Fruit fly (Drosophila melanogaster) whole organism, prepupa: Measurements from ENCODE around the gene CG32264.

Experiments
- Blimp-1 ChIP-seq: fragments of 200-800 bp; sonication (Bioruptor generic); optimal IDR thresholded peaks from 3 replicates; lab custom pipeline; 2017; ENCODE audit warnings: missing biosample characterization, missing genetic modification characterization, mild to moderate bottlenecking, moderate library complexity, missing genetic modification reagents
- CG11294 ChIP-seq: fragments of 200-800 bp; sonication (Bioruptor generic); IDR thresholded peaks from 2 replicates; pipeline ENCODE4 v1.3.6; 2022; ENCODE audit warnings: missing biosample characterization, missing genetic modification characterization
- CG11762 ChIP-seq: fragments of 200-800 bp; sonication (Bioruptor generic); optimal IDR thresholded peaks from 3 replicates; lab custom pipeline; 2016; ENCODE audit warnings: missing biosample characterization, missing genetic modification characterization; ENCODE audit not compliant: insufficient read depth
- CG11902 ChIP-seq: fragments of 200-800 bp; sonication (Bioruptor generic); optimal IDR thresholded peaks from 3 replicates; lab custom pipeline; 2016; ENCODE audit warnings: missing biosample characterization, missing genetic modification characterization
- CG15336 ChIP-seq: fragments of 200-800 bp; sonication (Bioruptor generic); IDR thresholded peaks from 2 replicates; pipeline ENCODE4 v1.3.6; 2022; ENCODE audit warnings: missing biosample characterization, missing genetic modification characterization
- CG1621 ChIP-seq: fragments of 200-800 bp; sonication (Bioruptor generic); optimal IDR thresholded peaks from 3 replicates; lab custom pipeline; 2018; ENCODE audit warnings: missing biosample characterization, mild to moderate bottlenecking, missing genetic modification characterization
- CG16779 ChIP-seq: fragments of 200-800 bp; sonication (Bioruptor generic); optimal IDR thresholded peaks from 3 replicates; lab custom pipeline; 2017; ENCODE audit warnings: missing biosample characterization, mild to moderate bottlenecking, missing genetic modification characterization
- CG3032 ChIP-seq: fragments of 200-800 bp; optimal IDR thresholded peaks from 2 replicates; lab custom pipeline; 2019; ENCODE audit warnings: missing biosample characterization, mild to moderate bottlenecking, missing genetic modification characterization, moderate library complexity
- CG31627 ChIP-seq: fragments of 200-800 bp; sonication (Bioruptor generic); optimal IDR thresholded peaks from 3 replicates; lab custom pipeline; 2016; ENCODE audit warnings: missing biosample characterization, missing genetic modification characterization
- CG34406 ChIP-seq: fragments of 200-800 bp; sonication (Bioruptor generic); optimal IDR thresholded peaks from 3 replicates; lab custom pipeline; 2016; ENCODE audit warnings: missing biosample characterization, missing genetic modification characterization
- CG3919 ChIP-seq: fragments of 200-800 bp; sonication (Bioruptor generic); optimal IDR thresholded peaks from 3 replicates; lab custom pipeline; 2016; ENCODE audit warnings: missing biosample characterization, missing genetic modification characterization
- CG4318 ChIP-seq: fragments of 200-800 bp; sonication (Bioruptor generic); optimal IDR thresholded peaks from 3 replicates; lab custom pipeline; 2017; ENCODE audit warnings: missing biosample characterization, mild to moderate bottlenecking, missing genetic modification characterization
- CG6163 ChIP-seq: fragments of 200-800 bp; sonication (Bioruptor generic); IDR thresholded peaks from 3 replicates; pipeline ENCODE4 v1.3.6; 2022; ENCODE audit warnings: missing biosample characterization, missing genetic modification characterization
- CG6276 ChIP-seq: fragments of 200-800 bp; sonication (Bioruptor generic); optimal IDR thresholded peaks from 2 replicates; lab custom pipeline; 2017; ENCODE audit warnings: missing biosample characterization, mild to moderate bottlenecking, missing genetic modification characterization
- CG6792 ChIP-seq: fragments of 200-800 bp; sonication (Bioruptor generic); optimal IDR thresholded peaks from 3 replicates; lab custom pipeline; 2016; ENCODE audit warnings: missing biosample characterization, missing genetic modification characterization
- CG6808 ChIP-seq: fragments of 200-800 bp; sonication (Bioruptor generic); optimal IDR thresholded peaks from 3 replicates; lab custom pipeline; 2017; ENCODE audit warnings: missing biosample characterization, missing genetic modification characterization, mild to moderate bottlenecking, moderate library complexity, missing genetic modification reagents
- CG6854 ChIP-seq: fragments of 200-800 bp; sonication (Bioruptor generic); optimal IDR thresholded peaks from 2 replicates; lab custom pipeline; 2017; ENCODE audit warnings: missing biosample characterization, mild to moderate bottlenecking, missing genetic modification characterization
- CG7368 ChIP-seq: fragments of 200-800 bp; sonication (Bioruptor generic); optimal IDR thresholded peaks from 3 replicates; lab custom pipeline; 2016; ENCODE audit warnings: missing biosample characterization, missing genetic modification characterization
- CG8119 ChIP-seq: fragments of 200-800 bp; sonication (Bioruptor generic); IDR thresholded peaks from 3 replicates; pipeline ENCODE4 v1.3.6; 2022; ENCODE audit warnings: missing biosample characterization, missing genetic modification characterization
- CG8319 ChIP-seq: fragments of 200-800 bp; sonication (Bioruptor generic); optimal IDR thresholded peaks from 3 replicates; lab custom pipeline; 2016; ENCODE audit warnings: missing biosample characterization, missing genetic modification characterization
- CG8632 ChIP-seq: fragments of 200-800 bp; sonication (Bioruptor generic); optimal IDR thresholded peaks from 3 replicates; lab custom pipeline; 2016; ENCODE audit warnings: missing biosample characterization, missing genetic modification characterization
- CG9139 ChIP-seq: fragments of 200-800 bp; sonication (Bioruptor generic); optimal IDR thresholded peaks from 3 replicates; lab custom pipeline; 2017; ENCODE audit warnings: missing biosample characterization, mild to moderate bottlenecking, missing genetic modification characterization
- Eip75B ChIP-seq: fragments of 200-800 bp; sonication (Bioruptor generic); optimal IDR thresholded peaks from 3 replicates; lab custom pipeline; 2016; ENCODE audit warnings: missing biosample characterization, missing genetic modification characterization
- Eip78C ChIP-seq: fragments of 200-800 bp; sonication (Bioruptor generic); peaks from one replicate; lab custom pipeline; 2016; ENCODE audit warnings: missing biosample characterization, missing genetic modification characterization
- Ets21C ChIP-seq: fragments of 200-800 bp; sonication (Bioruptor generic); optimal IDR thresholded peaks from 3 replicates; lab custom pipeline; 2016; ENCODE audit warnings: missing biosample characterization, missing genetic modification characterization
- Ets96B ChIP-seq: fragments of 200-800 bp; optimal IDR thresholded peaks from 2 replicates; lab custom pipeline; 2019; ENCODE audit warnings: missing biosample characterization, mild to moderate bottlenecking, missing genetic modification characterization, moderate library complexity
- Gug ChIP-seq: fragments of 200-800 bp; sonication (Bioruptor generic); IDR thresholded peaks from 2 replicates; pipeline ENCODE4 v1.3.6; 2022; ENCODE audit warnings: missing biosample characterization, missing genetic modification characterization
- Hr4 ChIP-seq: fragments of 200-800 bp; sonication (Bioruptor generic); optimal IDR thresholded peaks from 3 replicates; lab custom pipeline; 2016; ENCODE audit warnings: missing biosample characterization, missing genetic modification characterization
- Lpt ChIP-seq: fragments of 200-800 bp; sonication (Bioruptor generic); optimal IDR thresholded peaks from 3 replicates; lab custom pipeline; 2016; ENCODE audit warnings: missing biosample characterization, missing genetic modification characterization
- Met ChIP-seq: fragments of 200-800 bp; sonication (Bioruptor generic); optimal IDR thresholded peaks from 3 replicates; lab custom pipeline; 2016; ENCODE audit warnings: missing biosample characterization, missing genetic modification characterization
- OdsH ChIP-seq: fragments of 200-800 bp; sonication (Bioruptor generic); optimal IDR thresholded peaks from 3 replicates; lab custom pipeline; 2016; ENCODE audit warnings: missing biosample characterization, missing genetic modification characterization
- Sox102F ChIP-seq: fragments of 200-800 bp; sonication (Bioruptor generic); optimal IDR thresholded peaks from 2 replicates; lab custom pipeline; 2016; ENCODE audit warnings: missing biosample characterization, mild to moderate bottlenecking, missing genetic modification characterization
- Sox14 ChIP-seq: fragments of 200-800 bp; sonication (Bioruptor generic); optimal IDR thresholded peaks from 3 replicates; lab custom pipeline; 2016; ENCODE audit warnings: missing biosample characterization, missing genetic modification characterization
- acj6 ChIP-seq: fragments of 200-800 bp; sonication (Bioruptor generic); optimal IDR thresholded peaks from 3 replicates; lab custom pipeline; 2016; ENCODE audit warnings: missing biosample characterization, missing genetic modification characterization
- cyc ChIP-seq: fragments of 200-800 bp; sonication (Bioruptor generic); optimal IDR thresholded peaks from 3 replicates; lab custom pipeline; 2016; ENCODE audit warnings: missing biosample characterization, missing genetic modification characterization
- eg ChIP-seq: fragments of 200-800 bp; sonication (Bioruptor generic); IDR thresholded peaks from 3 replicates; pipeline ENCODE4 v1.3.6; 2022; ENCODE audit warnings: missing biosample characterization, missing genetic modification characterization
- esn ChIP-seq: fragments of 200-800 bp; sonication (Bioruptor generic); optimal IDR thresholded peaks from 2 replicates; lab custom pipeline; 2016; ENCODE audit warnings: missing biosample characterization, mild to moderate bottlenecking, missing genetic modification characterization, moderate library complexity
- fd59A ChIP-seq: fragments of 200-800 bp; sonication (Bioruptor generic); optimal IDR thresholded peaks from 2 replicates; lab custom pipeline; 2017; ENCODE audit warnings: missing biosample characterization, mild to moderate bottlenecking, missing genetic modification characterization, missing genetic modification reagents
- fkh ChIP-seq: fragments of 200-800 bp; sonication (Bioruptor generic); optimal IDR thresholded peaks from 3 replicates; lab custom pipeline; 2017; ENCODE audit warnings: missing biosample characterization, mild to moderate bottlenecking, missing genetic modification characterization, moderate library complexity
- lz ChIP-seq: fragments of 200-800 bp; sonication (Bioruptor generic); optimal IDR thresholded peaks from 3 replicates; lab custom pipeline; 2016; ENCODE audit warnings: missing biosample characterization, missing genetic modification characterization
- net ChIP-seq: fragments of 200-800 bp; sonication (Bioruptor generic); optimal IDR thresholded peaks from 3 replicates; lab custom pipeline; 2016; ENCODE audit warnings: missing biosample characterization, missing genetic modification characterization
- pdm3 ChIP-seq: fragments of 200-800 bp; sonication (Bioruptor generic); optimal IDR thresholded peaks from 3 replicates; lab custom pipeline; 2016; ENCODE audit warnings: missing biosample characterization, missing genetic modification characterization
- salr ChIP-seq, 2 experiments: fragments of 200-800 bp; sonication (Bioruptor generic); optimal IDR thresholded peaks; 3 replicates each; lab custom pipeline; 2016 to 2018; ENCODE audit warnings: missing biosample characterization in 2 of 2, missing genetic modification characterization in 2 of 2, mild to moderate bottlenecking in 1 of 2
- spab ChIP-seq: fragments of 200-800 bp; sonication (Bioruptor generic); optimal IDR thresholded peaks from 2 replicates; lab custom pipeline; 2017; ENCODE audit warnings: missing biosample characterization, mild to moderate bottlenecking, missing genetic modification characterization, missing genetic modification reagents
- svp ChIP-seq: fragments of 200-800 bp; sonication (Bioruptor generic); peaks from one replicate; lab custom pipeline; 2016; ENCODE audit warnings: missing biosample characterization, missing genetic modification characterization
- topi ChIP-seq: fragments of 200-800 bp; sonication (Bioruptor generic); optimal IDR thresholded peaks from 3 replicates; lab custom pipeline; 2016; ENCODE audit warnings: missing biosample characterization, missing genetic modification characterization
- vri ChIP-seq: fragments of 200-800 bp; sonication (Bioruptor generic); optimal IDR thresholded peaks from 3 replicates; lab custom pipeline; 2016; ENCODE audit warnings: missing biosample characterization, mild to moderate bottlenecking, missing genetic modification characterization

The CG32264 gene

dm6 chr3L:3842981-3843701, 36.9 kb upstream of the CG32264 start:
- no peak for TF ChIP-seq Blimp-1 (GFP tag; lab: Kevin White, UChicago)

DNA sequence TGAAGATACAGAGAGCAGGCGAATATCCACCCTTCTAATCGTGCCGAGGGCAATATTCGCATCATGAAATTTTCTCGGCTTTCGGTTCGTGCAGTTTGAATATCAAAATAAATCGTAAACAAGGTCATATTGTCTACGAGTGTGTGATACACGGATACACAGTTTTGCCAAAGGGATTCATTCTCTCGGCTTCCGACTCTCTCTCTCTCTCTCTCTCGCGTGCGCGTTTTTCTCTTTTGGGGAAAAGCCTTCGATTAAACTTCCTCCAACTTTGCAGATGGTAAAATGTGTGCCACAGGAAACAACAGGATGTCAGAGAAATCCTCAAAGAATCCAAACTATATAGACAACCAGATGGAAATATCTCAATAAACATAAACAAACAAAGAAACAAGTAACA, 21.9 kb upstream of the CG32264 start:
- TF ChIP-seq Ets21C (GFP tag; lab: Kevin White, UChicago) (no peak), fd59A (GFP tag; lab: Kevin White, UChicago) (no peak), CG16779 (tag; lab: Kevin White, UChicago) (no peak)

DNA sequence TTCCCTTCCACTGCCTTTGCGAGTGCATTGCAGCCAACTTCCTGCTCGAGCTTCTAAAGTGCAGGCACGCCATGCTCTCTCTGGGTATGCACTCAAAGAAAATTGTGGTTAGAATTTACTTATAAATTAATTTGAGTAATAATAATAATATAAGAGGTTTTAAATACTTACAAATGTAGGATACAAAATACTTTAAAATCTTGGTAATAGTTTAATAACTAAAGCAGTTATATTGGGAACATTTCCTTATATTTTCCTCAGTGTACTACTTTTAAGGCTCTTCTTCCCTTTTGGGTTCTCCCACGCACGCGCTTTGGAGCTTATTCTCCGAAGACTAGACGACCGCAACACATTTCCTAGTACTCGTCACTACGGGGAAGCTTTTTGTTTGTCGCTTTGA, 20.3 kb upstream of the CG32264 start:
- TF ChIP-seq lz (GFP tag; lab: Kevin White, UChicago), result no peak
- TF ChIP-seq CG11294 (GFP tag; lab: Robert Waterston, UW), result peak; percentile 55
- peak; percentile 58 for TF ChIP-seq CG6276 (GFP tag; lab: Kevin White, UChicago)
- peak; percentile 89 for TF ChIP-seq CG8119 (GFP tag; lab: Robert Waterston, UW)
- TF ChIP-seq Eip78C (GFP tag; lab: Kevin White, UChicago), result no peak
- TF ChIP-seq topi (GFP tag; lab: Kevin White, UChicago), result no peak
- TF ChIP-seq CG6163 (GFP tag; lab: Robert Waterston, UW), result peak; percentile 76; the same call in 2 of the 3 replicates
- peak; percentile 66 for TF ChIP-seq acj6
- no peak for TF ChIP-seq cyc (GFP tag; lab: Kevin White, UChicago)
- peak; percentile 60 for TF ChIP-seq CG8632
- TF ChIP-seq CG34406 (GFP tag; lab: Kevin White, UChicago), result no peak
- peak; percentile 68 for TF ChIP-seq Gug (GFP tag; lab: Robert Waterston, UW)
- peak; percentile 18 for TF ChIP-seq CG16779 (tag; lab: Kevin White, UChicago)
- no peak for TF ChIP-seq fkh (GFP tag; lab: Kevin White, UChicago)
- TF ChIP-seq spab (GFP tag; lab: Kevin White, UChicago), result no peak
- TF ChIP-seq esn, result no peak
- TF ChIP-seq CG11902 (GFP tag; lab: Kevin White, UChicago), result no peak
- TF ChIP-seq vri (GFP tag; lab: Kevin White, UChicago), result no peak
- peak in 1 of 2 experiments; percentile 60 for TF ChIP-seq salr (GFP tag; optimal IDR thresholded peaks at IDR 0.05; lab: Kevin White, UChicago)
- peak; percentile 90 for TF ChIP-seq CG15336 (GFP tag; lab: Robert Waterston, UW)
- TF ChIP-seq CG6854 (GFP tag; lab: Kevin White, UChicago), result no peak
- no peak for TF ChIP-seq CG9139 (GFP tag; lab: Kevin White, UChicago)
- TF ChIP-seq CG4318 (GFP tag; lab: Kevin White, UChicago), result no peak
- no peak for TF ChIP-seq CG1621 (tag; lab: Kevin White, UChicago)
- no peak for TF ChIP-seq CG3919 (GFP tag; lab: Kevin White, UChicago)
- no peak for TF ChIP-seq Met (GFP tag; lab: Kevin White, UChicago)
- peak; percentile 88 for TF ChIP-seq eg (GFP tag; lab: Robert Waterston, UW)
- TF ChIP-seq net (GFP tag; lab: Kevin White, UChicago), result no peak
- no peak for TF ChIP-seq OdsH
- TF ChIP-seq pdm3 (GFP tag; lab: Kevin White, UChicago), result no peak
- TF ChIP-seq Ets96B, result peak; percentile 79
- TF ChIP-seq CG8319 (GFP tag; lab: Kevin White, UChicago), result no peak
- TF ChIP-seq CG31627, result no peak
- TF ChIP-seq Blimp-1 (GFP tag; lab: Kevin White, UChicago), result peak; percentile 22
- no peak for TF ChIP-seq Eip75B (GFP tag; lab: Kevin White, UChicago)
- peak; percentile 26 for TF ChIP-seq CG11762 (GFP tag; lab: Kevin White, UChicago)
- peak; percentile 46 for TF ChIP-seq CG7368
- no peak for TF ChIP-seq Sox14 (GFP tag; lab: Kevin White, UChicago)
- no peak for TF ChIP-seq CG6808
- TF ChIP-seq CG6792 (GFP tag; lab: Kevin White, UChicago), result peak; percentile 54
- TF ChIP-seq CG3032 (tag; lab: Kevin White, UChicago), result peak; percentile 72
- no peak for TF ChIP-seq Lpt
- TF ChIP-seq Sox102F (GFP tag; lab: Kevin White, UChicago), result peak; percentile 46
- no peak for TF ChIP-seq svp (GFP tag; lab: Kevin White, UChicago)
- TF ChIP-seq Hr4 (GFP tag; lab: Kevin White, UChicago), result no peak
- no peak for TF ChIP-seq Ets21C (GFP tag; lab: Kevin White, UChicago)
